Fruit fly (Drosophila melanogaster): Measurements from ENCODE around the gene Dci.

Dci gene

DNA sequence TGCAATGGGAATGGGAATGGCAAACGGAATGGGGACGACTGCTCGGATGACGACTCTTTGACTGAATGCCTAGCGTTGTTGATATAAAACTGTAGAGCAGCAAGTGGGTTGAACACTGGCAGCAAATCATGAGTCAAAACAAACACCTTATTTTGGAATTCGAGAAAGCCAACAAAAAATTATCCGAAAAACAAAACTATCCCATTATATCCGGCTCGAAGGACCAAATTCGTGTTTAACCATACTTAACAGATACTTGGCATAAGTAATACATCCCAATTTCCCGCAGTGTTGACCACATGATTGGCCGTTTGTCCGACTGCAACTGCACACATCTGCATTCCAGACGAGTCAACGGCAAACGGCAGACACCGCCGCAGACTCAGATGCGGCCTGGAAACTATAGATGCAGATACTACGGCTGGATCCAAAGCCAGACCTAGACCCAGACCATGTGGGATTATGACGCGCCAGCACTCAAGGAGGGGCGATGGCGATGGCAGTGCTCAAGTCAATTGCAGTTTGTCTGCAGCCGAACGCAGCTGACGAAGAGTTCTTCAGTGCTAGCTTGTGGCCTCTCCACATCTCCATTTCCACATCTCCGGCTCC is 37.8 kb upstream of the Dci start (continued):
- no peak for TF ChIP-seq CG18599 (GFP tag; optimal IDR thresholded peaks at IDR 0.05)
- TF ChIP-seq grau (tag; optimal IDR thresholded peaks at IDR 0.05), result no peak
- TF ChIP-seq CG3847 (GFP tag; IDR thresholded peaks at IDR 0.05), result no peak
- TF ChIP-seq disco-r (GFP tag; optimal IDR thresholded peaks at IDR 0.05), result no peak
- no peak for TF ChIP-seq CG14441 (GFP tag; IDR thresholded peaks at IDR 0.05)
- TF ChIP-seq hkb (optimal IDR thresholded peaks at IDR 0.05), result no peak
- TF ChIP-seq hkb (GFP tag; IDR thresholded peaks at IDR 0.05), result 0 out of 2 replicates have a peak, but pooled peaks have one; percentile 18
- TF ChIP-seq esg (GFP tag; conservative IDR thresholded peaks at IDR 0.05), result no peak
- TF ChIP-seq Gug (GFP tag; IDR thresholded peaks at IDR 0.05), result no peak
- no peak for TF ChIP-seq hbn (GFP tag; IDR thresholded peaks at IDR 0.05; ENCODE audit: partially characterized antibody)
- no peak for TF ChIP-seq CG7987 (GFP tag; optimal IDR thresholded peaks at IDR 0.05)
- TF ChIP-seq CG10654 (GFP tag; optimal IDR thresholded peaks at IDR 0.05), result no peak
- TF ChIP-seq repo (GFP tag; optimal IDR thresholded peaks at IDR 0.05), result no peak
- TF ChIP-seq CG10979 (tag; optimal IDR thresholded peaks at IDR 0.05), result peak; percentile 19
- TF ChIP-seq ara (GFP tag; IDR thresholded peaks at IDR 0.05), result 0 out of 2 replicates have a peak, but pooled peaks have one; percentile 15
- no peak for TF ChIP-seq fru (optimal IDR thresholded peaks at IDR 0.05)
- no peak for TF ChIP-seq Tbp (GFP tag; optimal IDR thresholded peaks at IDR 0.05)
- no peak for TF ChIP-seq lov (optimal IDR thresholded peaks at IDR 0.05)
- no peak for TF ChIP-seq lov (GFP tag; IDR thresholded peaks at IDR 0.05)
- no peak for TF ChIP-seq org-1 (GFP tag; optimal IDR thresholded peaks at IDR 0.05)
- no peak for TF ChIP-seq CG34422 (GFP tag; IDR thresholded peaks at IDR 0.05)
- TF ChIP-seq CG31441 (GFP tag; IDR thresholded peaks at IDR 0.05), result peak; percentile 35
- TF ChIP-seq sima (GFP tag; optimal IDR thresholded peaks at IDR 0.05), result no peak
- no peak for TF ChIP-seq CG2875 (GFP tag; optimal IDR thresholded peaks at IDR 0.05)
- TF ChIP-seq CG15073 (GFP tag; optimal IDR thresholded peaks at IDR 0.05), result no peak
- no peak for TF ChIP-seq CG42726 (GFP tag; IDR thresholded peaks at IDR 0.05; ENCODE audit: partially characterized antibody)
- TF ChIP-seq Dp (GFP tag; optimal IDR thresholded peaks at IDR 0.05), result no peak
- TF ChIP-seq Ets65A (GFP tag), result peak; percentile 24
- TF ChIP-seq CG2202 (tag; optimal IDR thresholded peaks at IDR 0.05), result no peak
- TF ChIP-seq pb (GFP tag; optimal IDR thresholded peaks at IDR 0.05), result no peak
- TF ChIP-seq CG16813 (GFP tag; IDR thresholded peaks at IDR 0.05; ENCODE audit: partially characterized antibody), result no peak
- no peak for TF ChIP-seq CG6272 (GFP tag; IDR thresholded peaks at IDR 0.05)
- no peak for TF ChIP-seq CG18476 (GFP tag; optimal IDR thresholded peaks at IDR 0.05)
- TF ChIP-seq sens (GFP tag), result peak; percentile 92
- TF ChIP-seq CG3163 (GFP tag; optimal IDR thresholded peaks at IDR 0.05), result no peak
- TF ChIP-seq seq (GFP tag; IDR thresholded peaks at IDR 0.05), result no peak
- TF ChIP-seq mirr (GFP tag; optimal IDR thresholded peaks at IDR 0.05), result no peak
- TF ChIP-seq CG4820 (GFP tag; optimal IDR thresholded peaks at IDR 0.05), result no peak
- TF ChIP-seq CG7786 (GFP tag; optimal IDR thresholded peaks at IDR 0.05), result no peak
- TF ChIP-seq da (GFP tag; optimal IDR thresholded peaks at IDR 0.05), result no peak
- no peak for TF ChIP-seq pfk (GFP tag; optimal IDR thresholded peaks at IDR 0.05)

DNA sequence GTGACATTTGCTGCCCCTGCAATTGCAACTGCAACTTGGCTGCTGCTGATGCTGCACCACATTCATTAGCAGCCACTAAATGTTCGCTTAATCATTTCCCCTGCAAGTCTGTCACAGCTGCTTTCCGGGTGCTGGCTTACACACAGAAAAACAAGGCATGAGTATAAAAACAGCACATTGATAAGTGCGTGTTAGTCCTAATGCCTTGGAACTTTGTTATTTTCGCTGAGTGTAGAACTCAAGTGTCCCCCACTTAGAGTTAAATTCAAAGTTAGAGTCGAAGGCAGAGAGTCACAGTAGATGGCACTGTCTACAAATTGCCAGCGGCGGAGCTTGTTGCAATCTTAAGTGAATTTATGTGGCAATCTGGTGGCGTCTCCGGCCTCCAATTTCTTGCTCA is 37.2 kb upstream of the Dci start:
- TF ChIP-seq nom (GFP tag; optimal IDR thresholded peaks at IDR 0.05) (no peak), CG3995 (GFP tag; optimal IDR thresholded peaks at IDR 0.05) (no peak), Med (GFP tag) (no peak), br (optimal IDR thresholded peaks at IDR 0.05) (no peak), Spps (tag; optimal IDR thresholded peaks at IDR 0.05) (no peak), CG6813 (GFP tag; optimal IDR thresholded peaks at IDR 0.05) (no peak), Drgx (GFP tag; IDR thresholded peaks at IDR 0.05) (peak; percentile 56), pnt (GFP tag; optimal IDR thresholded peaks at IDR 0.05) (no peak), CG9797 (GFP tag; optimal IDR thresholded peaks at IDR 0.05) (no peak), Lpt (GFP tag; optimal IDR thresholded peaks at IDR 0.05) (no peak), bsh (GFP tag; optimal IDR thresholded peaks at IDR 0.05) (peak in 1 of 2 experiments; percentile 9), CG18011 (GFP tag; optimal IDR thresholded peaks at IDR 0.05) (no peak), zf30C (GFP tag; optimal IDR thresholded peaks at IDR 0.05) (peak; percentile 26), CG2889 (GFP tag; IDR thresholded peaks at IDR 0.05) (no peak), Vsx1 (GFP tag; optimal IDR thresholded peaks at IDR 0.05) (no peak)

Measured in whole organism, embryonic.